Fruit fly (Drosophila melanogaster): ENCODE results near the gene Tak1.

The Tak1 gene

dm6 chrX:20480382-20480781, 44.3 kb downstream of the Tak1 start (continued):
- peak; percentile 51 for TF ChIP-seq CG8290 (GFP tag; optimal IDR thresholded peaks at IDR 0.05)
- TF ChIP-seq CG8290 (tag; optimal IDR thresholded peaks at IDR 0.05), result peak in 1 of 2 experiments; percentile 88
- TF ChIP-seq CG2116 (GFP tag; optimal IDR thresholded peaks at IDR 0.05), result peak; percentile 24
- TF ChIP-seq ttk (GFP tag; IDR thresholded peaks at IDR 0.05), result no peak
- TF ChIP-seq mld (GFP tag; IDR thresholded peaks at IDR 0.05; ENCODE audit: partially characterized antibody), result no peak
- no peak for TF ChIP-seq CG6683 (GFP tag; optimal IDR thresholded peaks at IDR 0.05)
- TF ChIP-seq sens-2 (GFP tag; IDR thresholded peaks at IDR 0.05), result peak; percentile 46; the same call in 1 of the 2 replicates
- TF ChIP-seq CG4820 (GFP tag; optimal IDR thresholded peaks at IDR 0.05), result peak; percentile 69
- no peak for TF ChIP-seq Sox100B (GFP tag; optimal IDR thresholded peaks at IDR 0.05)
- peak; percentile 60 for TF ChIP-seq Fer1 (GFP tag; optimal IDR thresholded peaks at IDR 0.05)
- TF ChIP-seq BtbVII (GFP tag; optimal IDR thresholded peaks at IDR 0.05), result peak; percentile 48
- TF ChIP-seq Abd-B (GFP tag; optimal IDR thresholded peaks at IDR 0.05), result peak; percentile 67
- peak; percentile 73 for TF ChIP-seq ATbp (GFP tag; optimal IDR thresholded peaks at IDR 0.05)
- TF ChIP-seq CG3847 (GFP tag; IDR thresholded peaks at IDR 0.05), result peak; percentile 45; the same call in 1 of the 2 replicates
- TF ChIP-seq CrebB (tag; optimal IDR thresholded peaks at IDR 0.05), result peak; percentile 38
- peak; percentile 26 for TF ChIP-seq salm (tag; optimal IDR thresholded peaks at IDR 0.05)
- TF ChIP-seq wek (GFP tag; optimal IDR thresholded peaks at IDR 0.05), result peak; percentile 19
- TF ChIP-seq fd102C (GFP tag; optimal IDR thresholded peaks at IDR 0.05), result peak; percentile 22
- peak; percentile 69 for TF ChIP-seq NC2β (GFP tag; optimal IDR thresholded peaks at IDR 0.05)
- 0 out of 2 replicates have a peak, but pooled peaks have one; percentile 25 for TF ChIP-seq CG31224 (GFP tag; IDR thresholded peaks at IDR 0.05)
- TF ChIP-seq gfzf (GFP tag; optimal IDR thresholded peaks at IDR 0.05), result no peak
- peak; percentile 48 to 84 for TF ChIP-seq bsh (GFP tag; optimal IDR thresholded peaks at IDR 0.05)
- peak; percentile 72 to 80 for TF ChIP-seq chif (GFP tag; optimal IDR thresholded peaks at IDR 0.05)
- peak; percentile 46 for TF ChIP-seq emc (GFP tag; optimal IDR thresholded peaks at IDR 0.05)
- peak; percentile 57 for TF ChIP-seq CG18764 (GFP tag; optimal IDR thresholded peaks at IDR 0.05)
- TF ChIP-seq Dll (GFP tag; IDR thresholded peaks at IDR 0.05; ENCODE audit: partially characterized antibody), result no peak
- no peak for TF ChIP-seq CG10267 (tag; optimal IDR thresholded peaks at IDR 0.05)
- no peak for TF ChIP-seq CoRest (tag; optimal IDR thresholded peaks at IDR 0.05)
- peak; percentile 13 for TF ChIP-seq MESR4 (GFP tag; optimal IDR thresholded peaks at IDR 0.05)
- no peak for TF ChIP-seq CG3281 (GFP tag; optimal IDR thresholded peaks at IDR 0.05)
- 0 out of 2 replicates have a peak, but pooled peaks have one; percentile 31 for TF ChIP-seq gsb (GFP tag; IDR thresholded peaks at IDR 0.05)
- TF ChIP-seq CG12236 (GFP tag; optimal IDR thresholded peaks at IDR 0.05), result peak; percentile 58
- TF ChIP-seq fru (optimal IDR thresholded peaks at IDR 0.05), result no peak
- TF ChIP-seq psq (GFP tag; optimal IDR thresholded peaks at IDR 0.05), result peak; percentile 9
- TF ChIP-seq Atf6 (GFP tag; IDR thresholded peaks at IDR 0.05), result peak; percentile 77
- TF ChIP-seq HLH3B (GFP tag; IDR thresholded peaks at IDR 0.05), result peak; percentile 53
- no peak for TF ChIP-seq Adf1 (GFP tag; IDR thresholded peaks at IDR 0.05)
- TF ChIP-seq Pdp1 (GFP tag; optimal IDR thresholded peaks at IDR 0.05), result peak in 1 of 2 experiments; percentile 67
- TF ChIP-seq stc (GFP tag; IDR thresholded peaks at IDR 0.05), result peak; percentile 15; the same call in 1 of the 2 replicates
- TF ChIP-seq nerfin-1 (tag; optimal IDR thresholded peaks at IDR 0.05), result no peak
- TF ChIP-seq Atf-2 (GFP tag; optimal IDR thresholded peaks at IDR 0.05), result peak; percentile 68
- TF ChIP-seq tna (GFP tag; IDR thresholded peaks at IDR 0.05; ENCODE audit: partially characterized antibody), result no peak
- TF ChIP-seq ash1 (GFP tag; optimal IDR thresholded peaks at IDR 0.05), result no peak
- TF ChIP-seq sisA (GFP tag; IDR thresholded peaks at IDR 0.05), result peak; percentile 70
- TF ChIP-seq Hand (GFP tag; optimal IDR thresholded peaks at IDR 0.05), result no peak
- TF ChIP-seq CG8944 (GFP tag; optimal IDR thresholded peaks at IDR 0.05), result peak; percentile 76
- no peak for TF ChIP-seq CG8765 (GFP tag; IDR thresholded peaks at IDR 0.05)
- no peak for TF ChIP-seq hbn (GFP tag; IDR thresholded peaks at IDR 0.05; ENCODE audit: partially characterized antibody)
- TF ChIP-seq peb (GFP tag; IDR thresholded peaks at IDR 0.05), result no peak
- TF ChIP-seq Vsx1 (GFP tag; optimal IDR thresholded peaks at IDR 0.05), result no peak
- TF ChIP-seq esg (GFP tag; conservative IDR thresholded peaks at IDR 0.05), result peak; percentile 71
